Fruit fly (Drosophila melanogaster): Measurements from ENCODE around the gene CG15386.

DNA sequence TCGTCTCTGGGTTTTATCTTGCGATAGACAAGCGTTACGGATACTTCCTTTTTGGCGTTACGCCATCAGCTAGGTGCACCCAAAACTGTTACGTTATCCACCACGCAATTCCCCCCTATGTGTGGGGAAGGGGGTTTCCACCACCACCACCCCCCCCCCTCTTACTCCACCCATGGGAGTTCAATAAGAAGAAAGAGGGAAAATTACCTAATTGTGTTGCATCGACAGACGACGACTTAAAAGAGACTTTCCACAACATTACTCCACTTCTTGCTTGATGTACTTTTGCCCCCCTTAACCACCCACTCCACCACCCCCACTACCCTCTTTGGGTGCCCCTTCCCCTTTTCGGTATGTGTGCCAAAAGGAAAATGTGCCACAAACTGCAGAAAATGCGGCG, 43.9 kb downstream of the CG15386 start:
- no peak for TF ChIP-seq CG7045 (GFP tag; optimal IDR thresholded peaks at IDR 0.05)
- no peak for TF ChIP-seq toe (GFP tag; optimal IDR thresholded peaks at IDR 0.05)
- TF ChIP-seq CG14711 (tag; optimal IDR thresholded peaks at IDR 0.05) = no peak
- no peak for TF ChIP-seq CG1620 (GFP tag; optimal IDR thresholded peaks at IDR 0.05)
- TF ChIP-seq cic (GFP tag; optimal IDR thresholded peaks at IDR 0.05) = no peak
- TF ChIP-seq Hr96 (GFP tag; optimal IDR thresholded peaks at IDR 0.05) = no peak
- no peak for TF ChIP-seq Clk (GFP tag; optimal IDR thresholded peaks at IDR 0.05)
- TF ChIP-seq cnc (optimal IDR thresholded peaks at IDR 0.05) = no peak
- no peak for TF ChIP-seq bab1 (GFP tag; optimal IDR thresholded peaks at IDR 0.05)
- no peak for TF ChIP-seq kay (GFP tag; ENCODE audit: borderline replicate concordance)
- no peak for TF ChIP-seq CG7101 (tag; optimal IDR thresholded peaks at IDR 0.05)
